Worm (Caenorhabditis elegans) whole organism, midembryonic: Measurements from ENCODE around the gene F59B1.2.

ENCODE experiments used
- T22C8.4 ChIP-seq: fragments of 200-800 bp; sonication (Bioruptor generic); IDR thresholded peaks from 2 replicates; pipeline ENCODE4 v1.3.6; 2022; ENCODE audit warnings: missing genetic modification characterization, missing compliant biosample characterization
- flt-1 ChIP-seq: fragments of 200-800 bp; sonication (Bioruptor generic); IDR thresholded peaks from 2 replicates; pipeline ENCODE4 v1.3.6; 2022; ENCODE audit warnings: missing genetic modification characterization, missing compliant biosample characterization

DNA sequence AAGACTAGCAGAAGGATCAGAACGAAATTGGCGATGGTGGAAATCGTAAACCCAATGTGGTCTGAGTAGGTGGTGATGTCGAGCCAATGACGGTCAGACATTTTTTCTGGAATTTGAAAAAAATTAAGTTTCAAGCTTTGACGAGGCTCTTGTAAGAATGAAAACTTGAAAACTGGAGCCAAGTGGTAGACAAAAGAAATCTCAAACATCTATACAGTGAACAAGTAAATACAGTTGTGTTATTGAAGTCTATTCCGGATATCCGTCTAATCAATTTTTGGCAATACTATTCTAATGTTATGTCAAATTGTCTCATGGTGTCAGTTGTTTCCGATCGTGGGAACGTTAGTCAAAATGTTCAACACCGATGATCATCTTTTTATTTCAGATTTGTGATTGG lies 33.7 kb downstream of the F59B1.2 start, which contains the start of gene str-113:
- TF ChIP-seq flt-1 (GFP tag; lab: Robert Waterston, UW) (no peak), T22C8.4 (GFP tag; lab: Robert Waterston, UW) (no peak)
